Worm (Caenorhabditis elegans): Measurements from ENCODE around the gene Y67D8A.2.
A peak's percentile ranks its signal among the peaks of the same experiment; 100 is the strongest.
"Not testable (repeated sequence)": the region's sequence is repeated elsewhere in the genome, so short reads cannot be mapped to it uniquely, and the experiment has no call there.

Y67D8A.2 gene

ce11 chrIV:3289237-3289636, 67.0 kb downstream of the Y67D8A.2 start, which contains the start of gene gcy-23:
Gene gcy-23, minus strand, starts transcription at chrIV:3289337.
- TF ChIP-seq cog-1 (tag; optimal IDR thresholded peaks at IDR 0.05), result no peak
- no peak for TF ChIP-seq ref-1 (GFP tag; conservative IDR thresholded peaks at IDR 0.05)
- no peak for TF ChIP-seq T22C8.4 (GFP tag; IDR thresholded peaks at IDR 0.05)
- no peak for TF ChIP-seq tab-1 (GFP tag; IDR thresholded peaks at IDR 0.05)
- no peak for TF ChIP-seq flt-1 (GFP tag; IDR thresholded peaks at IDR 0.05)

- no peak for TF ChIP-seq ztf-29 (GFP tag; IDR thresholded peaks at IDR 0.05)
- no peak for TF ChIP-seq med-1 (GFP tag; optimal IDR thresholded peaks at IDR 0.05; ENCODE audit: insufficient read depth)
- no peak for TF ChIP-seq flt-1 (GFP tag; IDR thresholded peaks at IDR 0.05)
- TF ChIP-seq klf-2 (GFP tag; conservative IDR thresholded peaks at IDR 0.05), result no peak
Observed at ce11 chrIV:3291977-3292561, 69.8 kb downstream of the Y67D8A.2 start, which contains the start of gene W08E12.8. Gene W08E12.8, plus strand, starts transcription at chrIV:3292371.

ce11 chrIV:3293800-3294493, 71.7 kb downstream of the Y67D8A.2 start:
- no peak for TF ChIP-seq flt-1 (GFP tag; IDR thresholded peaks at IDR 0.05)
- no peak for TF ChIP-seq ref-1 (GFP tag; conservative IDR thresholded peaks at IDR 0.05)
- no peak for TF ChIP-seq med-1 (GFP tag; optimal IDR thresholded peaks at IDR 0.05; ENCODE audit: insufficient read depth)

- peak; percentile 67 for TF ChIP-seq ztf-23 (GFP tag; IDR thresholded peaks at IDR 0.05)
- TF ChIP-seq klf-2 (GFP tag; conservative IDR thresholded peaks at IDR 0.05), result peak; percentile 60; the same call in 1 of the 2 replicates
- no peak for TF ChIP-seq T22C8.4 (GFP tag; IDR thresholded peaks at IDR 0.05)
- TF ChIP-seq ref-1 (GFP tag; conservative IDR thresholded peaks at IDR 0.05), result no peak
- peak; percentile 91 for TF ChIP-seq cog-1 (tag; optimal IDR thresholded peaks at IDR 0.05)
- peak; percentile 77 for TF ChIP-seq flt-1 (GFP tag; IDR thresholded peaks at IDR 0.05)
- TF ChIP-seq med-1 (GFP tag; optimal IDR thresholded peaks at IDR 0.05; ENCODE audit: insufficient read depth), result no peak
- TF ChIP-seq tab-1 (GFP tag; IDR thresholded peaks at IDR 0.05), result no peak
- TF ChIP-seq ztf-29 (GFP tag; IDR thresholded peaks at IDR 0.05), result no peak
Observed at ce11 chrIV:3294553-3295185, 72.4 kb downstream of the Y67D8A.2 start, which contains the start of gene W08E12.7. Gene W08E12.7, plus strand, starts transcription at chrIV:3295135.

ce11 chrIV:3296578-3297549, 74.6 kb downstream of the Y67D8A.2 start:
- TF ChIP-seq ref-1 (GFP tag; conservative IDR thresholded peaks at IDR 0.05) (no peak), cog-1 (tag; optimal IDR thresholded peaks at IDR 0.05) (no peak), flt-1 (GFP tag; IDR thresholded peaks at IDR 0.05) (no peak), med-1 (GFP tag; optimal IDR thresholded peaks at IDR 0.05; ENCODE audit: insufficient read depth) (no peak), tab-1 (GFP tag; IDR thresholded peaks at IDR 0.05) (no peak), klf-2 (GFP tag; conservative IDR thresholded peaks at IDR 0.05) (no peak), T22C8.4 (GFP tag; IDR thresholded peaks at IDR 0.05) (no peak), ztf-29 (GFP tag; IDR thresholded peaks at IDR 0.05) (no peak), ztf-23 (GFP tag; IDR thresholded peaks at IDR 0.05) (no peak)

- TF ChIP-seq med-1 (GFP tag; optimal IDR thresholded peaks at IDR 0.05; ENCODE audit: insufficient read depth) (no peak), ztf-29 (GFP tag; IDR thresholded peaks at IDR 0.05) (no peak), cog-1 (tag; optimal IDR thresholded peaks at IDR 0.05) (no peak), ztf-23 (GFP tag; IDR thresholded peaks at IDR 0.05) (no peak), flt-1 (GFP tag; IDR thresholded peaks at IDR 0.05) (no peak), klf-2 (GFP tag; conservative IDR thresholded peaks at IDR 0.05) (no peak), tab-1 (GFP tag; IDR thresholded peaks at IDR 0.05) (no peak), ref-1 (GFP tag; conservative IDR thresholded peaks at IDR 0.05) (no peak), T22C8.4 (GFP tag; IDR thresholded peaks at IDR 0.05) (no peak)
Observed at ce11 chrIV:3298300-3298699, 76.1 kb downstream of the Y67D8A.2 start, which contains the start of gene W08E12.6. Gene W08E12.6, plus strand, starts transcription at chrIV:3298600.

- no peak for TF ChIP-seq T22C8.4 (GFP tag; IDR thresholded peaks at IDR 0.05)
- TF ChIP-seq ref-1 (GFP tag; conservative IDR thresholded peaks at IDR 0.05), result no peak
- TF ChIP-seq cog-1 (tag; optimal IDR thresholded peaks at IDR 0.05), result no peak
- TF ChIP-seq ztf-23 (GFP tag; IDR thresholded peaks at IDR 0.05), result no peak
Observed at ce11 chrIV:3299229-3299628, 77.0 kb downstream of the Y67D8A.2 start.

- no peak for TF ChIP-seq klf-2 (GFP tag; conservative IDR thresholded peaks at IDR 0.05)
- TF ChIP-seq T22C8.4 (GFP tag; IDR thresholded peaks at IDR 0.05), result no peak
- TF ChIP-seq ref-1 (GFP tag; conservative IDR thresholded peaks at IDR 0.05), result no peak
- no peak for TF ChIP-seq tab-1 (GFP tag; IDR thresholded peaks at IDR 0.05)
- no peak for TF ChIP-seq cog-1 (tag; optimal IDR thresholded peaks at IDR 0.05)
- no peak for TF ChIP-seq ztf-23 (GFP tag; IDR thresholded peaks at IDR 0.05)
- no peak for TF ChIP-seq med-1 (GFP tag; optimal IDR thresholded peaks at IDR 0.05; ENCODE audit: insufficient read depth)
- no peak for TF ChIP-seq ztf-29 (GFP tag; IDR thresholded peaks at IDR 0.05)
- TF ChIP-seq flt-1 (GFP tag; IDR thresholded peaks at IDR 0.05), result no peak
Observed at ce11 chrIV:3300492-3300891, 78.3 kb downstream of the Y67D8A.2 start, which contains the start of gene W08E12.5. Gene W08E12.5, plus strand, starts transcription at chrIV:3300792.

- TF ChIP-seq tab-1 (GFP tag; IDR thresholded peaks at IDR 0.05); klf-2 (GFP tag; conservative IDR thresholded peaks at IDR 0.05); ref-1 (GFP tag; conservative IDR thresholded peaks at IDR 0.05): not testable (repeated sequence)
Observed at ce11 chrIV:3302058-3302457, 79.8 kb downstream of the Y67D8A.2 start, which contains the start of gene W08E12.4. Gene W08E12.4, plus strand, starts transcription at chrIV:3302358.
